Fruit fly (Drosophila melanogaster): Measurements from ENCODE around the gene Cyp313a5.

DNA sequence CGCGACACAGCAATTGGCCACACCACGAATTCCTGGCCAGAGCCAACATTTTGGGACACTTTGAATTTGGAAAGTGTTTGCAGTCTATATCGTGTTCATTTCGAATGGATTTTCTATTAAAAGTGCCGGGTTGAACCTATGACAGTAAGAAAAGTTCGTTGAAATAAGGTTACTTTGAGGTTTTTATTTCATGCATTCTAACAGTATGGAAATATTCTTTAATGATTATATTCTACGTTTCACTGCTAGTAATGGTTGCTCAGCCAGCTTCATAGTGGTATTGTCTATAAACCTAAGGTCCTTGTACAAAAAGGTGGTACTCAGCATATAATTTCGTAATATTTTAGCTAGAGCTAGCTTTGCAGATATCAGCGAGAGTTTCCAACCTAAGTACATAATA, 1.9 kb downstream of the Cyp313a5 start, which contains the start of gene Pglym87:
- no peak for TF ChIP-seq Hnf4 (GFP tag; optimal IDR thresholded peaks at IDR 0.05)
- TF ChIP-seq foxo (GFP tag; optimal IDR thresholded peaks at IDR 0.05) = no peak
- no peak for TF ChIP-seq HLH106 (tag; optimal IDR thresholded peaks at IDR 0.05)
- no peak for TF ChIP-seq Abd-B (GFP tag; optimal IDR thresholded peaks at IDR 0.05)
- TF ChIP-seq Dfd (GFP tag; optimal IDR thresholded peaks at IDR 0.05) = no peak
- TF ChIP-seq psq (GFP tag; optimal IDR thresholded peaks at IDR 0.05) = no peak
- no peak for TF ChIP-seq Mio (GFP tag; optimal IDR thresholded peaks at IDR 0.05)
- TF ChIP-seq Myc (optimal IDR thresholded peaks at IDR 0.05) = no peak
- TF ChIP-seq pan (optimal IDR thresholded peaks at IDR 0.05) = no peak
- no peak for TF ChIP-seq GATAd (GFP tag; optimal IDR thresholded peaks at IDR 0.05)
- TF ChIP-seq ey (GFP tag; optimal IDR thresholded peaks at IDR 0.05) = no peak
- TF ChIP-seq OdsH (GFP tag; optimal IDR thresholded peaks at IDR 0.05) = no peak

All from whole organism, wandering third instar larva.